Fruit fly (Drosophila melanogaster): Measurements from ENCODE around the gene Vps60.
A peak's percentile ranks its signal among the peaks of the same experiment; 100 is the strongest.

Vps60 gene

dm6 chr3L:17651717-17652651, 30.6 kb upstream of the Vps60 start:
- TF ChIP-seq Gug (GFP tag; IDR thresholded peaks at IDR 0.05) (no peak), CG3919 (GFP tag; optimal IDR thresholded peaks at IDR 0.05) (peak; percentile 13), CG9139 (GFP tag; optimal IDR thresholded peaks at IDR 0.05) (no peak), CG8119 (GFP tag; IDR thresholded peaks at IDR 0.05) (peak; percentile 18; the same call in 1 of the 3 replicates), Eip78C (GFP tag) (peak; percentile 57), cyc (GFP tag; optimal IDR thresholded peaks at IDR 0.05) (no peak), svp (GFP tag) (peak; percentile 33), Hr39 (GFP tag; optimal IDR thresholded peaks at IDR 0.05) (peak; percentile 5), Sox14 (GFP tag; optimal IDR thresholded peaks at IDR 0.05) (no peak), vri (GFP tag; optimal IDR thresholded peaks at IDR 0.05) (peak; percentile 53), pdm3 (GFP tag; optimal IDR thresholded peaks at IDR 0.05) (no peak)

- TF ChIP-seq CG8119 (GFP tag; IDR thresholded peaks at IDR 0.05) (no peak), fd59A (GFP tag; optimal IDR thresholded peaks at IDR 0.05) (no peak)
Observed at dm6 chr3L:17647543-17647942, 26.1 kb upstream of the Vps60 start.

- TF ChIP-seq cyc (GFP tag; optimal IDR thresholded peaks at IDR 0.05) = no peak
Observed at dm6 chr3L:17646637-17647036, 25.2 kb upstream of the Vps60 start, which contains the start of gene CG43085. CG43085 (minus strand) TSS chr3L:17646737.

- TF ChIP-seq net (GFP tag; optimal IDR thresholded peaks at IDR 0.05) (no peak), CG10669 (GFP tag; optimal IDR thresholded peaks at IDR 0.05) (no peak), Lpt (GFP tag; optimal IDR thresholded peaks at IDR 0.05) (no peak), CG6163 (GFP tag; IDR thresholded peaks at IDR 0.05) (no peak), CG6854 (GFP tag; optimal IDR thresholded peaks at IDR 0.05) (peak; percentile 17), lz (GFP tag; optimal IDR thresholded peaks at IDR 0.05) (peak; percentile 50), acj6 (GFP tag; optimal IDR thresholded peaks at IDR 0.05) (no peak), CG3032 (tag; optimal IDR thresholded peaks at IDR 0.05) (peak; percentile 24), CG9139 (GFP tag; optimal IDR thresholded peaks at IDR 0.05) (no peak), CG6276 (GFP tag; optimal IDR thresholded peaks at IDR 0.05) (no peak), fd85E (GFP tag; optimal IDR thresholded peaks at IDR 0.05) (no peak), fkh (GFP tag; optimal IDR thresholded peaks at IDR 0.05) (no peak), CG6792 (GFP tag; optimal IDR thresholded peaks at IDR 0.05) (peak; percentile 7), Eip93F (GFP tag; optimal IDR thresholded peaks at IDR 0.05) (no peak), CG6808 (GFP tag; optimal IDR thresholded peaks at IDR 0.05) (no peak), CG16779 (tag; optimal IDR thresholded peaks at IDR 0.05) (no peak), Sox102F (GFP tag; optimal IDR thresholded peaks at IDR 0.05) (peak; percentile 36), Smox (GFP tag; optimal IDR thresholded peaks at IDR 0.05) (no peak), Eip78C (GFP tag) (peak; percentile 81), CG34406 (GFP tag; optimal IDR thresholded peaks at IDR 0.05) (no peak), pdm3 (GFP tag; optimal IDR thresholded peaks at IDR 0.05) (no peak), CG8319 (GFP tag; optimal IDR thresholded peaks at IDR 0.05) (no peak), CG11294 (GFP tag; IDR thresholded peaks at IDR 0.05) (no peak), CG7368 (GFP tag; optimal IDR thresholded peaks at IDR 0.05) (no peak), eg (GFP tag; IDR thresholded peaks at IDR 0.05) (no peak), dsx (GFP tag; optimal IDR thresholded peaks at IDR 0.05; ENCODE audit: poor library complexity, severe bottlenecking) (peak; percentile 32), CG32006 (GFP tag; optimal IDR thresholded peaks at IDR 0.05) (no peak), ss (GFP tag; optimal IDR thresholded peaks at IDR 0.05) (no peak), Hr39 (GFP tag; optimal IDR thresholded peaks at IDR 0.05) (peak; percentile 17), OdsH (GFP tag; optimal IDR thresholded peaks at IDR 0.05) (no peak), Met (GFP tag; optimal IDR thresholded peaks at IDR 0.05) (peak; percentile 35), svp (GFP tag) (peak; percentile 55), CG10631 (GFP tag; optimal IDR thresholded peaks at IDR 0.05) (peak; percentile 5), spab (GFP tag; optimal IDR thresholded peaks at IDR 0.05) (no peak), cyc (GFP tag; optimal IDR thresholded peaks at IDR 0.05) (peak; percentile 14), fd59A (GFP tag; optimal IDR thresholded peaks at IDR 0.05) (no peak), dac (GFP tag; optimal IDR thresholded peaks at IDR 0.05) (no peak), Ets21C (GFP tag; optimal IDR thresholded peaks at IDR 0.05) (no peak), Eip75B (GFP tag; optimal IDR thresholded peaks at IDR 0.05) (peak; percentile 52)
Observed at dm6 chr3L:17644906-17645244, 23.4 kb upstream of the Vps60 start, which contains the start of gene Pep. Pep (minus strand) TSS chr3L:17645036.
